Fruit fly (Drosophila melanogaster) whole organism: Measurements from ENCODE around the gene SH3PX1.

Source experiments
- CG8478 ChIP-seq: fragments of >200 bp; optimal IDR thresholded peaks from 2 replicates; lab custom pipeline; 2018; ENCODE audit warnings: inconsistent platforms
- Dll ChIP-seq: fragments of >200 bp; optimal IDR thresholded peaks from 2 replicates; lab custom pipeline; 2017
- EcR ChIP-seq, 2 experiments: fragments of >200 bp; optimal IDR thresholded peaks; 2 replicates each; lab custom pipeline; 2017; ENCODE audit warnings: missing biosample characterization in 2 of 2, missing genetic modification characterization in 2 of 2, missing genetic modification reagents in 2 of 2
- pan ChIP-seq: fragments of >200 bp; optimal IDR thresholded peaks from 2 replicates; lab custom pipeline; 2017
- psq ChIP-seq: fragments of >200 bp; optimal IDR thresholded peaks from 2 replicates; lab custom pipeline; 2017
- usp ChIP-seq: fragments of >200 bp; optimal IDR thresholded peaks from 2 replicates; lab custom pipeline; 2017; ENCODE audit warnings: missing biosample characterization, missing genetic modification characterization, mixed read lengths

- TF ChIP-seq EcR (GFP tag; optimal IDR thresholded peaks at IDR 0.05; lab: Kevin White, UChicago) (no peak), pan (no peak), psq (lab: Kevin White, UChicago) (no peak), usp (GFP tag; lab: Kevin White, UChicago) (no peak), Dll (no peak), CG8478 (lab: Kevin White, UChicago) (no peak)
These were observed 39.3 kb downstream of the SH3PX1 start for dm6 chr3L:9674300-9674699.
